Worm (Caenorhabditis elegans): ENCODE data around the gene tag-273.

- TF ChIP-seq W03F9.2 (tag; optimal IDR thresholded peaks at IDR 0.05), result no peak
- TF ChIP-seq dao-5 (tag; optimal IDR thresholded peaks at IDR 0.05), result no peak
These were observed 23.0 kb downstream of the tag-273 start, which contains the start of gene Y57G11A.4 for ce11 chrIV:14481984-14482383.

All from whole organism, L4/young adult.